Fruit fly (Drosophila melanogaster): ENCODE measurements around the gene CG33635.

CG33635 gene

DNA sequence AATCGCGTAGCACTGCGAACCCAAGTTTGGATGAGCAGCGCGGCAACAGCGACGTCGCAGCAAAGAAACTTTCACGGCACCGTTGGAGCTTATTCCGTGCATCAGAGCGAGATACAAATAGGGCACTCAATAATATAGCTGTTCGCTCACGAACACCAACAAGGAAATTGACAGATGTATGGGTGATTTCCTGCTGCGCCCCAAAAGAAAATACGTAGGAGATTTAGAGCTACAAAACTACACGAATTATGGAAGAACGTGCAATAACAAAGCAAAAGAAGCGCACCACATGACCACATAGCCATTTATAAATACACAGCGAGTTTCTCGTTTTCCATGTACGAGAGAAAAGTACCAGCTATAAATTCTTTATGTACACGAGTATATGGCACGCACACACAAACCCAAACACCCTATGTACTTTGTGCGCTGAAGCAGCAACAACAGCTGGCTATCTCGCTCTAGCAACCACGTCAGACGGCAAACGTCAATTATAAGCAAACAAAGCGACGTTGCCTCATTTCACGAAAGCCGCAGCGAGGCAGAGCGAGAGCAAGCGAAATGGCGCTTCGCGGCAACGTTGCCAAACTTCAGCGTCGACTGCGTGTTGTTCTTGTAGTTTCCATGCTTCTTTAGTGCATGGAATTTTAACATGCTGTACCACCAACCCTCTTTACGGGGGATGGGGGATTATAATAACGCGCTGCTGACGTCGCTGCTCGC is 3.1 kb upstream of the CG33635 start (continued):
- TF ChIP-seq CG2712 (tag; optimal IDR thresholded peaks at IDR 0.05) (peak; percentile 16), exex (tag; optimal IDR thresholded peaks at IDR 0.05) (peak; percentile 48), sc (optimal IDR thresholded peaks at IDR 0.05) (no peak), sc (GFP tag; optimal IDR thresholded peaks at IDR 0.05) (no peak), CG6175 (GFP tag; IDR thresholded peaks at IDR 0.05) (no peak), CG15601 (tag; optimal IDR thresholded peaks at IDR 0.05) (no peak), CG10565 (GFP tag; optimal IDR thresholded peaks at IDR 0.05) (no peak), GATAe (GFP tag; conservative IDR thresholded peaks at IDR 0.05) (no peak), ci (GFP tag; IDR thresholded peaks at IDR 0.05) (no peak), MESR4 (GFP tag; optimal IDR thresholded peaks at IDR 0.05) (no peak), CG4820 (GFP tag; optimal IDR thresholded peaks at IDR 0.05) (no peak), HLH54F (GFP tag; optimal IDR thresholded peaks at IDR 0.05) (no peak), CG15073 (GFP tag; optimal IDR thresholded peaks at IDR 0.05) (no peak), tx (GFP tag; optimal IDR thresholded peaks at IDR 0.05) (no peak), ara (GFP tag; IDR thresholded peaks at IDR 0.05) (no peak), slbo (GFP tag; IDR thresholded peaks at IDR 0.05) (no peak), fu2 (GFP tag; optimal IDR thresholded peaks at IDR 0.05) (no peak)

- TF ChIP-seq CG16815 (GFP tag; optimal IDR thresholded peaks at IDR 0.05) (no peak), CG8388 (GFP tag; optimal IDR thresholded peaks at IDR 0.05) (no peak), Dfd (GFP tag; optimal IDR thresholded peaks at IDR 0.05) (no peak), Dad (GFP tag; optimal IDR thresholded peaks at IDR 0.05) (peak; percentile 12), CG4854 (GFP tag; optimal IDR thresholded peaks at IDR 0.05) (no peak), CG11247 (GFP tag; IDR thresholded peaks at IDR 0.05) (no peak), stwl (tag; optimal IDR thresholded peaks at IDR 0.05) (no peak), repo (GFP tag; optimal IDR thresholded peaks at IDR 0.05) (no peak), slou (GFP tag; optimal IDR thresholded peaks at IDR 0.05) (no peak), tin (GFP tag; optimal IDR thresholded peaks at IDR 0.05) (peak; percentile 9), CkIIα-i1 (GFP tag; IDR thresholded peaks at IDR 0.05) (no peak), wek (GFP tag; optimal IDR thresholded peaks at IDR 0.05) (no peak), Antp (GFP tag; optimal IDR thresholded peaks at IDR 0.05) (no peak), Sry-β (GFP tag; optimal IDR thresholded peaks at IDR 0.05) (no peak), unc-4 (GFP tag; IDR thresholded peaks at IDR 0.05; ENCODE audit: partially characterized antibody) (no peak), pho (GFP tag; optimal IDR thresholded peaks at IDR 0.05) (peak; percentile 40), CG1832 (GFP tag; optimal IDR thresholded peaks at IDR 0.05) (peak; percentile 92), bab2 (GFP tag; optimal IDR thresholded peaks at IDR 0.05) (no peak), CG17612 (GFP tag; IDR thresholded peaks at IDR 0.05) (no peak), toy (GFP tag; IDR thresholded peaks at IDR 0.05) (no peak), jumu (GFP tag; optimal IDR thresholded peaks at IDR 0.05) (peak; percentile 10), Myb (GFP tag; optimal IDR thresholded peaks at IDR 0.05) (no peak), ato (GFP tag; IDR thresholded peaks at IDR 0.05; ENCODE audit: partially characterized antibody) (no peak), CG33213 (GFP tag; optimal IDR thresholded peaks at IDR 0.05) (no peak), CG17829 (tag; optimal IDR thresholded peaks at IDR 0.05) (peak; percentile 43), mirr (GFP tag; optimal IDR thresholded peaks at IDR 0.05) (peak; percentile 86), CG8089 (GFP tag; optimal IDR thresholded peaks at IDR 0.05) (no peak), maf-S (GFP tag; optimal IDR thresholded peaks at IDR 0.05) (no peak), run (tag; optimal IDR thresholded peaks at IDR 0.05) (no peak), abd-A (tag; optimal IDR thresholded peaks at IDR 0.05) (peak; percentile 99), CG7745 (tag; optimal IDR thresholded peaks at IDR 0.05) (peak; percentile 30), dm (GFP tag; optimal IDR thresholded peaks at IDR 0.05) (peak; percentile 21)
These were observed 2.4 kb upstream of the CG33635 start for dm6 chr2L:160581-161452.
